Fruit fly (Drosophila melanogaster): ENCODE measurements around the gene cact.
A peak's percentile ranks its signal among the peaks of the same experiment; 100 is the strongest.

DNA sequence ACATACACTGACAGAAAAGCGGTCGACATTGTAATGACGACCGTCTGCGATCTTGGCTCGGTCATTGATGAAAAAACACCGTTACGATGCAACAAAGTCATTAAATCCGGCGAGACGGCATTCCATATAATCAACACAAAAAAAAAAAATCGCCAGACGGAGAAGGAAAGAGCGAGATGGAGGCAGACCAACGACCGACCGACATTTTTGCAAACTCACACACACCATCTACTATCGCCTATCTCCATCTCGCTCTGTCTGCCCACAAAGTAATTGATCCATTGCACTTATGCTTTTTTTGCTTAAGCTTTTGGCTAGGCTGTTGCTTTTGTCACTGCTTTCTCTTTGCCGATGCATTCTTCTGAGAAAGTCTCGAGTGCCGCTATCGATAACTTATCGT is 51.9 kb downstream of the cact start:
- TF ChIP-seq psq (optimal IDR thresholded peaks at IDR 0.05) (no peak), EcR (GFP tag; optimal IDR thresholded peaks at IDR 0.05) (peak; percentile 21), pan (optimal IDR thresholded peaks at IDR 0.05) (no peak), usp (GFP tag; optimal IDR thresholded peaks at IDR 0.05) (no peak), CG8478 (optimal IDR thresholded peaks at IDR 0.05) (no peak)
